Worm (Caenorhabditis elegans): ENCODE results near the gene pqn-67.

Gene pqn-67

DNA sequence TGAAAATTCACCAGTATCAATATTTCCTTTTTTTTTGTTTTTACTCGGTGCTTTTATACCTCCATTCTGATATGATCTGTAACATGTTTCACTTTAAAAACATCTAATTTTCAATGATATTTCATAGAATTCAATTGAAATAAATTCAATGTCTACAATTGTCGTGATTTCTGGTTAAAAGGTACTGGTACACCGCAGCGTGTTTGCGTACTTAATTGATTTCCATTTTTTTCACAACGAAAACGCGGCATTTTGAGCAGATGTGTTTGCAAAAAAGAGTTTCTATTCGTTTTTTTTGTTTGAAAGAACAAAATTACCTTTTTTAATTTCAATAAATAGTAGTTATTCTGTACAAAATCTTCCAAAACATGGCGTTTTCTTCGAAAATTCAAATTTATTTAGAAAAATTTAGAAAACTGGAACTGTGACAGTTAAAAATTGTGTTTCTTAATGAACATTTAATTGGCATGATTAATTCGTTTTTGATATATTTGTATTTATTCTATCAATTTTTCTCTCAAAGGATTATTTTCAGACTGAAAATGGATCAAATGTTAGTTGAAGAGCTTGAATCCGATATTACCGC is 46.4 kb downstream of the pqn-67 start, which contains the start of gene pnn-1 (continued):
- TF ChIP-seq egl-44 (GFP tag; IDR thresholded peaks at IDR 0.05) = no peak

DNA sequence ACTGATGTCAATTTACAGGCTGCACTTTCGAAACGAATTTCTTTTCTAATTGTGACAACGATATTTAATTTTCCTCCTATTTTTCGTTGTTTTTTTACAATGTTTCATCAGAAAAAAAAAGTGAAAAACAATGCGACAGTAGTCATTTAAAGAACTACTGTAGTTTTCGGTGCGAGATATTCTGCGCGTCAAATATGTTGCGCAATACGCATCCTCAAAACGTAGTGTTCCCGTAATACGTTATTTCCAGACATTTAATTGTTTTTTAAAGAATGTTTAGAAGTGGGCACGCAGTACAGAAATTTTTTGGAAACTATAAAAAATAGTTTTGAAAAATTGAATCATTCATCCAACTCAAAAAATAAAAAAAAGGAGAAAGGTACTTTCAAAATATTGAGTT is 49.8 kb downstream of the pqn-67 start:
- TF ChIP-seq lir-1 (GFP tag; conservative IDR thresholded peaks at IDR 0.05) (no peak), T26A5.8 (tag; optimal IDR thresholded peaks at IDR 0.05) (no peak), mxl-1 (tag; optimal IDR thresholded peaks at IDR 0.05) (no peak)

Data from whole organism, young adult.